Worm (Caenorhabditis elegans) whole organism, young adult: ENCODE results near the gene ida-1.

Experiments used
- B0019.2 ChIP-seq: fragments of 200-800 bp; sonication (Bioruptor generic); conservative IDR thresholded peaks from 2 replicates; pipeline ENCODE4 v1.3.6; 2022; ENCODE audit warnings: missing genetic modification reagents, missing genetic modification characterization, missing compliant biosample characterization
- ZK185.1 ChIP-seq: sonication (generic microtip); optimal IDR thresholded peaks from 2 replicates; lab custom pipeline; 2016; ENCODE audit warnings: mild to moderate bottlenecking, missing genetic modification characterization, missing compliant biosample characterization; ENCODE audit not compliant: poor library complexity, severe bottlenecking
- hlh-12 ChIP-seq: sonication (generic microtip); optimal IDR thresholded peaks from 2 replicates; lab custom pipeline; 2016; ENCODE audit warnings: missing genetic modification characterization, missing compliant biosample characterization
- let-526 ChIP-seq: fragments of 200-800 bp; sonication (Bioruptor generic); IDR thresholded peaks from 2 replicates; pipeline ENCODE4 v1.3.6; 2022; ENCODE audit warnings: missing genetic modification reagents, missing genetic modification characterization, missing compliant biosample characterization
- pha-4 ChIP-seq: fragments of 150-350 bp; sonication (generic microtip); optimal IDR thresholded peaks from 2 replicates; lab custom pipeline; 2014; ENCODE audit warnings: missing biosample characterization, missing genetic modification reagents, missing genetic modification characterization
- unc-62 ChIP-seq: fragments of 150-350 bp; optimal IDR thresholded peaks from 2 replicates; lab custom pipeline; 2014; ENCODE audit warnings: missing biosample characterization, missing genetic modification reagents, missing genetic modification characterization

DNA sequence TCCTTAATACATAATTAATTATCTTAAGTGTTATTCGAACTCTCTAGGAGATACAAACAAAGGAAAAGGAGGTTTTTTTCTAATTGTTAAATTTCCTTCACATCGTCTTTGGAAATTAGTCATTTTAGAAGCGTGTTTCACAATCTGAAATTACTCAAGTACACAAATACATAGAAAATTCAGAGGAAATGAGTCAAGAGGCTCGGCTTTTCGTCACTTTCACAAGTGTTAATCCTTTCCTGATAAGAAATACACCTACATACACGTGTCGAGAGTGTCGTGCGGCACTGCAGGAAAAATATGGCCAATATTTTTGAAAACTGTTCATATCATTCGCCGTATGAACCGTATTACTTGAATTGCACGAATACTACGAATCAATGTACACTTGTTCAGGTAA lies 8.2 kb upstream of the ida-1 start, which contains the start of gene B0244.4:
- TF ChIP-seq B0019.2 (no peak), unc-62 (no peak), ZK185.1 (tag; lab: Kevin White, UChicago) (no peak), hlh-12 (no peak), pha-4 (tag; lab: Kevin White, UChicago) (no peak), let-526 (GFP tag; lab: Robert Waterston, UW) (no peak)
